Worm (Caenorhabditis elegans) whole organism, L4/young adult: ENCODE measurements around the gene F48F7.6.
A peak's percentile ranks its signal among the peaks of the same experiment; 100 is the strongest.

Source experiments
- W03F9.2 ChIP-seq: fragments of 150-350 bp; optimal IDR thresholded peaks from 2 replicates; lab custom pipeline; 2014; ENCODE audit warnings: missing biosample characterization, missing genetic modification characterization
- dao-5 ChIP-seq: sonication (generic microtip); optimal IDR thresholded peaks from 2 replicates; lab custom pipeline; 2016; ENCODE audit warnings: missing genotype, missing genetic modification characterization, moderate library complexity, missing compliant biosample characterization
- him-1 ChIP-seq: sonication (generic microtip); optimal IDR thresholded peaks from 2 replicates; lab custom pipeline; 2016; ENCODE audit warnings: missing genotype, missing genetic modification reagents, missing genetic modification characterization, missing compliant biosample characterization

The F48F7.6 gene

ce11 chrX:13977439-13978118, at the start of gene F48F7.6:
Gene F48F7.6 (plus strand): TSS chrX:13977829.
- TF ChIP-seq W03F9.2 (tag; lab: Kevin White, UChicago) (no peak), him-1 (tag; lab: Kevin White, UChicago) (peak; percentile 53), dao-5 (no peak)

ce11 chrX:13928532-13928931, 49.1 kb upstream of the F48F7.6 start:
- TF ChIP-seq W03F9.2 (tag; lab: Kevin White, UChicago) = no peak

ce11 chrX:13929534-13929933, 48.1 kb upstream of the F48F7.6 start, which contains the start of gene meg-1:
Gene meg-1 (minus strand): TSS chrX:13929634.
- TF ChIP-seq him-1 (tag; lab: Kevin White, UChicago) = no peak
- TF ChIP-seq dao-5 = no peak
- no peak for TF ChIP-seq W03F9.2 (tag; lab: Kevin White, UChicago)

ce11 chrX:13934574-13934973, 43.1 kb upstream of the F48F7.6 start, which contains the start of gene elt-3:
Gene elt-3 (plus strand): TSS chrX:13934874.
- TF ChIP-seq him-1 (tag; lab: Kevin White, UChicago) (no peak), W03F9.2 (tag; lab: Kevin White, UChicago) (no peak), dao-5 (no peak)

- no peak for TF ChIP-seq dao-5
- TF ChIP-seq W03F9.2 (tag; lab: Kevin White, UChicago) = no peak
- no peak for TF ChIP-seq him-1 (tag; lab: Kevin White, UChicago)
Measured at ce11 chrX:13936719-13937118, 40.9 kb upstream of the F48F7.6 start.

- TF ChIP-seq him-1 (tag; lab: Kevin White, UChicago) (no peak), W03F9.2 (tag; lab: Kevin White, UChicago) (no peak), dao-5 (no peak)
Measured at ce11 chrX:13937350-13937749, 40.3 kb upstream of the F48F7.6 start.

ce11 chrX:13937910-13938309, 39.7 kb upstream of the F48F7.6 start:
- TF ChIP-seq him-1 (tag; lab: Kevin White, UChicago) (no peak), W03F9.2 (tag; lab: Kevin White, UChicago) (no peak), dao-5 (no peak)

- TF ChIP-seq W03F9.2 (tag; lab: Kevin White, UChicago) (no peak), dao-5 (no peak), him-1 (tag; lab: Kevin White, UChicago) (no peak)
Measured at ce11 chrX:13939388-13939787, 38.2 kb upstream of the F48F7.6 start.

- TF ChIP-seq dao-5 (no peak), W03F9.2 (tag; lab: Kevin White, UChicago) (no peak), him-1 (tag; lab: Kevin White, UChicago) (no peak)
Measured at ce11 chrX:13940287-13940686, 37.3 kb upstream of the F48F7.6 start.

ce11 chrX:13941296-13941695, 36.3 kb upstream of the F48F7.6 start:
- TF ChIP-seq him-1 (tag; lab: Kevin White, UChicago) (no peak), dao-5 (no peak), W03F9.2 (tag; lab: Kevin White, UChicago) (no peak)

ce11 chrX:13941865-13942264, 35.8 kb upstream of the F48F7.6 start:
- no peak for TF ChIP-seq dao-5
- TF ChIP-seq him-1 (tag; lab: Kevin White, UChicago) = no peak
- TF ChIP-seq W03F9.2 (tag; lab: Kevin White, UChicago) = no peak

ce11 chrX:13944184-13944583, 33.4 kb upstream of the F48F7.6 start:
- no peak for TF ChIP-seq W03F9.2 (tag; lab: Kevin White, UChicago)
- TF ChIP-seq him-1 (tag; lab: Kevin White, UChicago) = no peak
- TF ChIP-seq dao-5 = no peak

- TF ChIP-seq W03F9.2 (tag; lab: Kevin White, UChicago) = no peak
- TF ChIP-seq him-1 (tag; lab: Kevin White, UChicago) = no peak
- TF ChIP-seq dao-5 = no peak
Measured at ce11 chrX:13945090-13945489, 32.5 kb upstream of the F48F7.6 start.

- TF ChIP-seq him-1 (tag; lab: Kevin White, UChicago) (peak; percentile 68), W03F9.2 (tag; lab: Kevin White, UChicago) (no peak), dao-5 (no peak)
Measured at ce11 chrX:13945524-13945923, 32.1 kb upstream of the F48F7.6 start.
